Fruit fly (Drosophila melanogaster): ENCODE measurements around the gene CG34130.

Gene CG34130

dm6 chr3R:26191105-26191504 is 1.3 kb upstream of the CG34130 start, which contains the start of gene CG34129:
Gene CG34129 (minus strand): TSS chr3R:26191205.
- no peak for TF ChIP-seq pan (optimal IDR thresholded peaks at IDR 0.05)
- TF ChIP-seq Myc (optimal IDR thresholded peaks at IDR 0.05) = no peak
- TF ChIP-seq Hnf4 (GFP tag; optimal IDR thresholded peaks at IDR 0.05) = no peak
- TF ChIP-seq ey (GFP tag; optimal IDR thresholded peaks at IDR 0.05) = no peak
- no peak for TF ChIP-seq Mio (GFP tag; optimal IDR thresholded peaks at IDR 0.05)
- no peak for TF ChIP-seq foxo (GFP tag; optimal IDR thresholded peaks at IDR 0.05)
- no peak for TF ChIP-seq Hr83 (GFP tag; optimal IDR thresholded peaks at IDR 0.05; ENCODE audit: poor library complexity, severe bottlenecking)
- no peak for TF ChIP-seq psq (GFP tag; optimal IDR thresholded peaks at IDR 0.05)
- no peak for TF ChIP-seq sv (GFP tag; optimal IDR thresholded peaks at IDR 0.05)

DNA sequence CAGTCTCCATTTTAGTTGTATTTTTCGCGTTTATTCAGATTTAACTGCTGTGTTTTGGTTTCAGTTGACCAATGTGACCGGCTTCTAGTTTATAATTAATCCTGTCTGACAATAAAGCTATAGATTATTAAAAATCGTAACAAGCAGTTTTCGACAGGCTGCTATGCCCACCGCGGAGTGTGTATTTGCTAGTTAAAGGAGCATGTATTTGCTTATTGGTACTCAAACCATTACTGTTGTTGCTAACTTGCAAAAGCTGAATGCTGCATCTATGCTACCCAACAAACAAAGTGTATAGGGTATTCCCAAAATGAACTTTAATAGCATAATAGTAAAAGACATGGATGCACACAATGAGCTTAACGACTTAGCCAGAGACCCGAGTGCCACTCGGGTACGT is 1.1 kb downstream of the CG34130 start, which contains the start of gene CG6073:
TSS of gene CG6073 (minus strand) at position 100 of the 400 bp plus-strand sequence.
- TF ChIP-seq GATAd (GFP tag; optimal IDR thresholded peaks at IDR 0.05) (no peak), lola (GFP tag; optimal IDR thresholded peaks at IDR 0.05) (no peak), foxo (GFP tag; optimal IDR thresholded peaks at IDR 0.05) (peak in 1 of 2 experiments; percentile 6), HLH106 (tag; optimal IDR thresholded peaks at IDR 0.05) (peak; percentile 44), dl (GFP tag; optimal IDR thresholded peaks at IDR 0.05; ENCODE audit: insufficient read depth in 1 of 2, partially characterized antibody in 2 of 2) (peak in 1 of 2 experiments; percentile 20), CG32264 (GFP tag; optimal IDR thresholded peaks at IDR 0.05) (no peak), psq (GFP tag; optimal IDR thresholded peaks at IDR 0.05) (no peak), Myc (optimal IDR thresholded peaks at IDR 0.05) (peak; percentile 44), tai (GFP tag; optimal IDR thresholded peaks at IDR 0.05) (no peak), dmrt93B (GFP tag; optimal IDR thresholded peaks at IDR 0.05) (peak; percentile 8), CG9705 (GFP tag; optimal IDR thresholded peaks at IDR 0.05) (peak; percentile 7), N (GFP tag; optimal IDR thresholded peaks at IDR 0.05) (no peak), pan (optimal IDR thresholded peaks at IDR 0.05) (no peak), rgr (GFP tag; optimal IDR thresholded peaks at IDR 0.05) (peak; percentile 6), woc (GFP tag; optimal IDR thresholded peaks at IDR 0.05) (peak; percentile 88), usp (GFP tag; optimal IDR thresholded peaks at IDR 0.05) (no peak), sage (GFP tag; optimal IDR thresholded peaks at IDR 0.05) (no peak), Vsx2 (GFP tag; optimal IDR thresholded peaks at IDR 0.05; ENCODE audit: partially characterized antibody) (peak; percentile 41), dsf (GFP tag; optimal IDR thresholded peaks at IDR 0.05; ENCODE audit: borderline replicate concordance) (no peak), Dif (GFP tag; optimal IDR thresholded peaks at IDR 0.05; ENCODE audit: partially characterized antibody) (peak; percentile 90), Jra (GFP tag; optimal IDR thresholded peaks at IDR 0.05) (no peak), br (GFP tag; optimal IDR thresholded peaks at IDR 0.05) (no peak), ey (GFP tag; optimal IDR thresholded peaks at IDR 0.05) (no peak), sv (GFP tag; optimal IDR thresholded peaks at IDR 0.05) (no peak), OdsH (GFP tag; optimal IDR thresholded peaks at IDR 0.05) (no peak), Hr78 (GFP tag; optimal IDR thresholded peaks at IDR 0.05) (no peak), Sp1 (GFP tag; optimal IDR thresholded peaks at IDR 0.05) (no peak), CrebA (GFP tag; optimal IDR thresholded peaks at IDR 0.05; ENCODE audit: borderline replicate concordance) (no peak), brk (GFP tag; optimal IDR thresholded peaks at IDR 0.05) (no peak), Mio (GFP tag; optimal IDR thresholded peaks at IDR 0.05) (no peak), Hr83 (GFP tag; optimal IDR thresholded peaks at IDR 0.05; ENCODE audit: poor library complexity, severe bottlenecking) (no peak), fru (GFP tag; optimal IDR thresholded peaks at IDR 0.05) (peak; percentile 78), Rel (GFP tag; optimal IDR thresholded peaks at IDR 0.05) (no peak), Rel (tag; optimal IDR thresholded peaks at IDR 0.05) (peak; percentile 86), h (GFP tag; optimal IDR thresholded peaks at IDR 0.05) (no peak), Abd-B (GFP tag; optimal IDR thresholded peaks at IDR 0.05) (no peak), jim (GFP tag; optimal IDR thresholded peaks at IDR 0.05) (no peak), Dfd (GFP tag; optimal IDR thresholded peaks at IDR 0.05) (no peak), Hnf4 (GFP tag; optimal IDR thresholded peaks at IDR 0.05) (peak; percentile 29)

DNA sequence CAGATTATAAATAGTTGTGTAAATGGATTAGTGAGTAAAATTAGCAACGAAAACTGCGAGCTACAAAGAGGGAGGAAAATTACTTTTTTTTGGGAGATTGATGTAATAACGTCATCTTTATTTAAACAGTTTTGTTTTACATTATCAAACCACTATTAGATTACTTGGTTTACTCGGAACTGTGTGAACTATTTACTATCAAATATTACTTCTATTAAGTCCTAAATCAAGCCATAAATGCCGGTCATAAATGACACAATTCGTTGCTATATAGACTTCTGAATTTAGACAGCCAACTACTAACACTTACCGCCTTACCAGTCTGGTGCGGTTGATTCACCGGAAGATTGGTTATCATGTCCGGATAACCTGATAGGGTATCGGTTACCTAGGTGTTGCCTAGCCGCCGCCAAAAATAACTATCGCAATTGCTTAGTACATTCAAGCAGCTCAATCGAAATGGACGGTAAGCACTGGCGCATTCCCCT is 4.5 kb downstream of the CG34130 start, which contains the start of gene CG31086:
TSS of gene CG31086 (plus strand) at position 51 of the 488 bp plus-strand sequence.
- TF ChIP-seq h (GFP tag; optimal IDR thresholded peaks at IDR 0.05) (no peak), jim (GFP tag; optimal IDR thresholded peaks at IDR 0.05) (no peak), GATAd (GFP tag; optimal IDR thresholded peaks at IDR 0.05) (no peak), woc (GFP tag; optimal IDR thresholded peaks at IDR 0.05) (no peak), Hr83 (GFP tag; optimal IDR thresholded peaks at IDR 0.05; ENCODE audit: poor library complexity, severe bottlenecking) (no peak), foxo (GFP tag; optimal IDR thresholded peaks at IDR 0.05) (no peak), sage (GFP tag; optimal IDR thresholded peaks at IDR 0.05) (no peak), dl (GFP tag; optimal IDR thresholded peaks at IDR 0.05; ENCODE audit: insufficient read depth in 1 of 2, partially characterized antibody in 2 of 2) (no peak), tai (GFP tag; optimal IDR thresholded peaks at IDR 0.05) (no peak), Myc (optimal IDR thresholded peaks at IDR 0.05) (no peak), Sp1 (GFP tag; optimal IDR thresholded peaks at IDR 0.05) (no peak), ey (GFP tag; optimal IDR thresholded peaks at IDR 0.05) (no peak), Jra (GFP tag; optimal IDR thresholded peaks at IDR 0.05) (no peak), Mio (GFP tag; optimal IDR thresholded peaks at IDR 0.05) (no peak), Abd-B (GFP tag; optimal IDR thresholded peaks at IDR 0.05) (no peak)

Measured in whole organism, wandering third instar larva.